Worm (Caenorhabditis elegans) whole organism, L1 larva: ENCODE measurements around the gene cwf-19L2.

Experiments
- C16A3.4 ChIP-seq: fragments of 150-350 bp; optimal IDR thresholded peaks from 2 replicates; lab custom pipeline; 2014; ENCODE audit warnings: missing biosample characterization, missing genetic modification characterization
- C34B4.2 ChIP-seq: sonication (generic microtip); optimal IDR thresholded peaks from 2 replicates; lab custom pipeline; 2017; ENCODE audit warnings: mild to moderate bottlenecking, missing genetic modification characterization, missing compliant biosample characterization
- F16B12.6 ChIP-seq: fragments of 150-350 bp; optimal IDR thresholded peaks from 2 replicates; lab custom pipeline; 2014; ENCODE audit warnings: missing biosample characterization, missing genetic modification characterization
- Y116A8C.19 ChIP-seq: sonication (generic microtip); optimal IDR thresholded peaks from 2 replicates; lab custom pipeline; 2016; ENCODE audit warnings: missing compliant biosample characterization, missing genetic modification characterization, borderline replicate concordance
- alr-1 ChIP-seq: fragments of 200-800 bp; sonication (Bioruptor generic); optimal IDR thresholded peaks from 2 replicates; lab custom pipeline; 2018; ENCODE audit warnings: borderline replicate concordance, mild to moderate bottlenecking, missing genetic modification characterization, missing compliant biosample characterization
- ama-1 ChIP-seq: fragments of 150-350 bp; optimal IDR thresholded peaks from 2 replicates; lab custom pipeline; 2014
- blmp-1 ChIP-seq: fragments of 150-350 bp; optimal IDR thresholded peaks from 2 replicates; lab custom pipeline; 2014; ENCODE audit warnings: missing biosample characterization, missing genetic modification characterization
- ceh-88 ChIP-seq: fragments of 200-800 bp; sonication (Bioruptor generic); IDR thresholded peaks from 2 replicates; pipeline ENCODE4 v1.3.6; 2022; ENCODE audit warnings: missing genetic modification characterization, missing compliant biosample characterization
- dpl-1 ChIP-seq, 3 experiments: fragments of 150-350 bp in 2 of 3; sonication (generic microtip) in 1 of 3; optimal IDR thresholded peaks; 2 replicates each; lab custom pipeline; 2014 to 2017; ENCODE audit warnings: missing biosample characterization in 3 of 3, missing genetic modification characterization in 3 of 3, missing genetic modification reagents in 3 of 3
- dsc-1 ChIP-seq: sonication (generic microtip); optimal IDR thresholded peaks from 2 replicates; lab custom pipeline; 2016; ENCODE audit warnings: mild to moderate bottlenecking, missing genetic modification characterization, missing compliant biosample characterization
- efl-1 ChIP-seq, 4 experiments: fragments of 150-350 bp; optimal IDR thresholded peaks in 3 of 4; peaks in 1 of 4; 1 replicate in 1 of 4; 2 replicates in 3 of 4; lab custom pipeline; 2014; ENCODE audit warnings: missing biosample characterization in 2 of 4, missing genetic modification characterization in 2 of 4, missing genetic modification reagents in 2 of 4
- egl-27 ChIP-seq, 2 experiments: fragments of 150-350 bp in 1 of 2; sonication (generic microtip); optimal IDR thresholded peaks; 3 replicates each; lab custom pipeline; 2017 to 2018; ENCODE audit warnings: missing biosample characterization in 2 of 2, missing genetic modification characterization in 2 of 2, missing genetic modification reagents in 2 of 2
- fkh-10 ChIP-seq: sonication (generic microtip); optimal IDR thresholded peaks from 2 replicates; lab custom pipeline; 2017; ENCODE audit warnings: missing biosample characterization, missing genetic modification reagents, missing genetic modification characterization
- fkh-8 ChIP-seq: sonication (generic microtip); optimal IDR thresholded peaks from 2 replicates; lab custom pipeline; 2016; ENCODE audit warnings: mild to moderate bottlenecking, missing genetic modification characterization, missing compliant biosample characterization
- fos-1 ChIP-seq: fragments of 150-350 bp; optimal IDR thresholded peaks from 2 replicates; lab custom pipeline; 2014; ENCODE audit warnings: missing biosample characterization, missing genetic modification characterization
- grh-1 ChIP-seq: fragments of 200-800 bp; sonication (Bioruptor generic); IDR thresholded peaks from 2 replicates; pipeline ENCODE4 v1.3.6; 2022; ENCODE audit warnings: missing genetic modification reagents, missing genetic modification characterization, missing compliant biosample characterization
- isw-1 ChIP-seq: fragments of 200-800 bp; sonication (Bioruptor generic); IDR thresholded peaks from 2 replicates; pipeline ENCODE4 v1.3.6; 2022; ENCODE audit warnings: missing genetic modification characterization, missing compliant biosample characterization
- lin-14 ChIP-seq: fragments of 200-800 bp; sonication (Bioruptor generic); optimal IDR thresholded peaks from 2 replicates; lab custom pipeline; 2018; ENCODE audit warnings: mild to moderate bottlenecking, missing genetic modification characterization, moderate library complexity, missing compliant biosample characterization
- lin-15B ChIP-seq: fragments of 150-350 bp; sonication (generic microtip); optimal IDR thresholded peaks from 3 replicates; lab custom pipeline; 2014; ENCODE audit warnings: missing biosample characterization, missing genetic modification characterization
- lin-35 ChIP-seq, 2 experiments: fragments of 150-350 bp; optimal IDR thresholded peaks; 2 replicates each; lab custom pipeline; 2014; ENCODE audit warnings: missing biosample characterization in 2 of 2, missing genetic modification characterization in 2 of 2, missing genetic modification reagents in 2 of 2
- lir-3 ChIP-seq: sonication (generic microtip); optimal IDR thresholded peaks from 2 replicates; lab custom pipeline; 2016; ENCODE audit warnings: mild to moderate bottlenecking, missing genetic modification characterization, moderate library complexity, missing compliant biosample characterization; ENCODE audit not compliant: poor library complexity
- lsy-2 ChIP-seq, 2 experiments: fragments of 150-350 bp; optimal IDR thresholded peaks; 2 replicates each; lab custom pipeline; 2014; ENCODE audit warnings: missing biosample characterization in 2 of 2, missing genetic modification characterization in 2 of 2
- mef-2 ChIP-seq: fragments of 150-350 bp; optimal IDR thresholded peaks from 2 replicates; lab custom pipeline; 2014; ENCODE audit warnings: missing biosample characterization, missing genetic modification characterization
- mep-1 ChIP-seq: fragments of 150-350 bp; optimal IDR thresholded peaks from 2 replicates; lab custom pipeline; 2014; ENCODE audit warnings: missing biosample characterization, missing genetic modification characterization
- nhr-12 ChIP-seq: sonication (generic microtip); optimal IDR thresholded peaks from 2 replicates; lab custom pipeline; 2017; ENCODE audit warnings: missing biosample characterization, missing genetic modification characterization
- nhr-19 ChIP-seq: fragments of 200-800 bp; sonication (Bioruptor generic); conservative IDR thresholded peaks from 2 replicates; pipeline ENCODE4 v1.3.6; 2022; ENCODE audit warnings: missing genetic modification characterization, missing compliant biosample characterization
- nhr-20 ChIP-seq: sonication (generic microtip); optimal IDR thresholded peaks from 2 replicates; lab custom pipeline; 2016; ENCODE audit warnings: mild to moderate bottlenecking, missing genetic modification characterization, missing compliant biosample characterization
- nhr-237 ChIP-seq: fragments of 150-350 bp; optimal IDR thresholded peaks from 2 replicates; lab custom pipeline; 2014; ENCODE audit warnings: missing biosample characterization, missing genetic modification characterization
- nhr-71 ChIP-seq: sonication (generic microtip); optimal IDR thresholded peaks from 2 replicates; lab custom pipeline; 2016; ENCODE audit warnings: mild to moderate bottlenecking, missing genetic modification characterization, moderate library complexity, missing compliant biosample characterization
- nhr-76 ChIP-seq: sonication (generic microtip); optimal IDR thresholded peaks from 2 replicates; lab custom pipeline; 2017; ENCODE audit warnings: missing biosample characterization, missing genetic modification characterization
- nhr-85 ChIP-seq: sonication (generic microtip); peaks from one replicate; lab custom pipeline; 2016; ENCODE audit warnings: missing genetic modification characterization, inconsistent platforms, missing compliant biosample characterization
- nhr-90 ChIP-seq: sonication (generic microtip); optimal IDR thresholded peaks from 2 replicates; lab custom pipeline; 2016; ENCODE audit warnings: mild to moderate bottlenecking, missing genetic modification characterization, missing compliant biosample characterization; ENCODE audit not compliant: poor library complexity
- pag-3 ChIP-seq: sonication (generic microtip); optimal IDR thresholded peaks from 2 replicates; lab custom pipeline; 2017; ENCODE audit warnings: missing genetic modification characterization, mild to moderate bottlenecking, missing compliant biosample characterization, antibody characterized with exemption, borderline replicate concordance; ENCODE audit not compliant: insufficient read depth
- rnt-1 ChIP-seq: sonication (generic microtip); optimal IDR thresholded peaks from 2 replicates; lab custom pipeline; 2016; ENCODE audit warnings: mild to moderate bottlenecking, missing genetic modification characterization, moderate library complexity, missing compliant biosample characterization
- skn-1 ChIP-seq: fragments of 150-350 bp; optimal IDR thresholded peaks from 2 replicates; lab custom pipeline; 2014; ENCODE audit warnings: missing biosample characterization, missing genetic modification characterization
- snu-23 ChIP-seq: sonication (generic microtip); optimal IDR thresholded peaks from 2 replicates; lab custom pipeline; 2016; ENCODE audit warnings: missing genetic modification characterization, missing compliant biosample characterization
- sptf-1 ChIP-seq: fragments of 150-350 bp; optimal IDR thresholded peaks from 2 replicates; lab custom pipeline; 2014; ENCODE audit warnings: missing biosample characterization, missing genetic modification characterization
- unc-130 ChIP-seq: fragments of 150-350 bp; optimal IDR thresholded peaks from 2 replicates; lab custom pipeline; 2017; ENCODE audit warnings: missing biosample characterization, missing genetic modification characterization, inconsistent platforms
- unc-30 ChIP-seq: sonication (generic microtip); optimal IDR thresholded peaks from 2 replicates; lab custom pipeline; 2017; ENCODE audit warnings: missing biosample characterization, missing genetic modification characterization
- unc-62 ChIP-seq: fragments of 150-350 bp; optimal IDR thresholded peaks from 2 replicates; lab custom pipeline; 2014; ENCODE audit warnings: missing biosample characterization, missing genetic modification reagents, missing genetic modification characterization
- zip-4 ChIP-seq: fragments of 200-800 bp; sonication (Bioruptor generic); optimal IDR thresholded peaks from 2 replicates; lab custom pipeline; 2018; ENCODE audit warnings: mild to moderate bottlenecking, missing genetic modification characterization, moderate library complexity, missing compliant biosample characterization
- ztf-11 ChIP-seq, 2 experiments: sonication (generic microtip); optimal IDR thresholded peaks; 2 replicates each; lab custom pipeline; 2016 to 2017; ENCODE audit warnings: missing genetic modification characterization in 2 of 2, missing biosample characterization in 1 of 2, missing compliant biosample characterization in 1 of 2
- ztf-4 ChIP-seq: fragments of 150-350 bp; optimal IDR thresholded peaks from 2 replicates; lab custom pipeline; 2014; ENCODE audit warnings: missing biosample characterization, missing genetic modification characterization

cwf-19L2 gene

DNA sequence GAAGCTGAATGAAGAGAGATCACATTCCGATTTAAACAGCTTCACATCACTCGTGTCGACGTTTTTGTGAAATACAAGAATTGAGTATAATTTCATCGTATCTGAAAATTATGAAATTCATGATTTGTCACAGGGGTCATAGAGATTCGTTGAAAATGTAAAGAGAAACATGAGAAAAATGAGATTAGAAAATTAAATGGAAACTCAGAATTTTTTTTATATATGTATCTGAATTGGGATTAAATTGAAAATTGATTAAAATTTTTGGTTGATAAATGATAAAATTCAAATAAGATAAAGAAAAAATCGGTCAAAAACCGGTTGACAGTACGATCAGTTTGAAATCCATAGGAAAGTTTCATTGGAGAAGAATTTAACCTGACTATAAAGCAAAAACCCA lies 5.9 kb upstream of the cwf-19L2 start, which contains the start of gene ykt-6:
TSS of gene ykt-6 (minus strand) at position 101 of the 400 bp plus-strand sequence.
- TF ChIP-seq nhr-90 (tag; lab: Kevin White, UChicago) = no peak
- no peak for TF ChIP-seq isw-1
- no peak for TF ChIP-seq grh-1 (GFP tag; lab: Robert Waterston, UW)
- no peak for TF ChIP-seq alr-1
- no peak for TF ChIP-seq efl-1 (optimal IDR thresholded peaks at IDR 0.05; lab: Kevin White, UChicago)
- TF ChIP-seq efl-1 (GFP tag; optimal IDR thresholded peaks at IDR 0.05 in 1 of 2; lab: Kevin White, UChicago) = peak in 1 of 2 experiments; percentile 88
- TF ChIP-seq ceh-88 (GFP tag; lab: Robert Waterston, UW) = no peak
- no peak for TF ChIP-seq fkh-8 (tag; lab: Kevin White, UChicago)

DNA sequence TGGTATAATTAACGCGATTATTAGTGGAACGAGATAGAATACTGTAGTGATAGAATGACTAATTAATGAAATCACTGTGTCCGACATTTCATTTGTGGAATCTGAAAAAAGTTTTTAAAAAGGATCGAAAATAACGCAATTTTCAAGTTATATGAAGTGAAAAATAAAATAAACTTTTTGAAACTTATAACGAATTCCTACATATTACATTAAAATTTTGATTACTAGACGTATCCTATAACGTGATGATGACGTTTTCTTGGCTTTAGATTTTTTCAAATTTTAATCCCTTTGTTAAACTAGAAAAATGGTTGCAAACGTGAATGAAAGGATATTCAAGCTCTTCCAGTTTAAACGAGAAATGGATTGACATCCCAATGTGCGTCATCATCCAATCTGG lies 3.0 kb upstream of the cwf-19L2 start, which contains the start of gene algn-11:
TSS of gene algn-11 (minus strand) at position 101 of the 400 bp plus-strand sequence.
- no peak for TF ChIP-seq dpl-1 (GFP tag; optimal IDR thresholded peaks at IDR 0.05; lab: Kevin White, UChicago)
- no peak for TF ChIP-seq efl-1 (optimal IDR thresholded peaks at IDR 0.05; lab: Kevin White, UChicago)
- TF ChIP-seq efl-1 (GFP tag; optimal IDR thresholded peaks at IDR 0.05 in 1 of 2; lab: Kevin White, UChicago) = no peak
- TF ChIP-seq egl-27 (tag; optimal IDR thresholded peaks at IDR 0.05; lab: Kevin White, UChicago) = no peak
- TF ChIP-seq nhr-90 (tag; lab: Kevin White, UChicago) = no peak
- no peak for TF ChIP-seq Y116A8C.19 (tag; lab: Kevin White, UChicago)
- no peak for TF ChIP-seq ztf-4 (tag; lab: Kevin White, UChicago)
- no peak for TF ChIP-seq lin-35 (GFP tag; optimal IDR thresholded peaks at IDR 0.05; lab: Kevin White, UChicago)
- TF ChIP-seq nhr-19 (GFP tag; lab: Robert Waterston, UW) = no peak
- TF ChIP-seq isw-1 = no peak
- no peak for TF ChIP-seq nhr-237 (tag; lab: Kevin White, UChicago)
- TF ChIP-seq fos-1 (tag; lab: Kevin White, UChicago) = no peak
- TF ChIP-seq ceh-88 (GFP tag; lab: Robert Waterston, UW) = no peak
- no peak for TF ChIP-seq mef-2 (tag; lab: Kevin White, UChicago)
- no peak for TF ChIP-seq nhr-20 (tag; lab: Kevin White, UChicago)
- no peak for TF ChIP-seq unc-30 (tag; lab: Kevin White, UChicago)

DNA sequence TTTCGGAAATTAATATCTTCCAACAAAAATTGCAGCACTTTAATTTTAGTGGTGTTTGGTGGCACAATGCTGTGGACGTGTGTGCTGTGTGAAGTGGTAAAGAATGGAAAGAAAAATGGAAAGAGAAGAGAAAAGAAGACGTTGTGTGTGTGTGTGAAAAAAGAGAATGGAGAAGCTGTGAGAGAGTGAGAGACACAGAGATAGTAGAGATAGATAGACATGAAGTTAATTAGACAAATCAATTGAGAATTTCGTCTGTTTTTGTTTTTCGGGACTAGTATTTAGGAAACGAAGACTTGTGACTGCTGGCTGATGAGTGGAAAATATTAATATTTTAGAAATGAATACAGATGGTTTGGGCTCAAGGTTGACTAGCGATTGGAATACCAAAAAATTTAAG lies 2.2 kb upstream of the cwf-19L2 start:
- TF ChIP-seq alr-1 = no peak
- no peak for TF ChIP-seq lin-15B (tag; lab: Kevin White, UChicago)
- TF ChIP-seq unc-62 (GFP tag; lab: Kevin White, UChicago) = no peak
- no peak for TF ChIP-seq sptf-1 (tag; lab: Kevin White, UChicago)
- no peak for TF ChIP-seq nhr-20 (tag; lab: Kevin White, UChicago)
- TF ChIP-seq lin-14 (GFP tag; lab: Kevin White, UChicago) = peak; percentile 51
- TF ChIP-seq unc-130 = no peak
- no peak for TF ChIP-seq egl-27 (tag; optimal IDR thresholded peaks at IDR 0.05; lab: Kevin White, UChicago)
- TF ChIP-seq ztf-11 (tag; optimal IDR thresholded peaks at IDR 0.05; lab: Kevin White, UChicago) = no peak
- TF ChIP-seq nhr-12 (tag; lab: Kevin White, UChicago) = no peak
- TF ChIP-seq nhr-71 (tag; lab: Kevin White, UChicago) = peak; percentile 16
- TF ChIP-seq blmp-1 (tag; lab: Kevin White, UChicago) = peak; percentile 17
- TF ChIP-seq zip-4 (GFP tag; lab: Kevin White, UChicago) = no peak
- TF ChIP-seq lsy-2 (tag; optimal IDR thresholded peaks at IDR 0.05; lab: Kevin White, UChicago) = peak in 1 of 2 experiments; percentile 4
- no peak for TF ChIP-seq pag-3 (tag; lab: Kevin White, UChicago)
- TF ChIP-seq grh-1 (GFP tag; lab: Robert Waterston, UW) = no peak
- peak; percentile 12 for TF ChIP-seq dsc-1 (tag; lab: Kevin White, UChicago)
- TF ChIP-seq snu-23 (GFP tag; lab: Kevin White, UChicago) = peak; percentile 9
- TF ChIP-seq ama-1 (lab: Kevin White, UChicago) = no peak

DNA sequence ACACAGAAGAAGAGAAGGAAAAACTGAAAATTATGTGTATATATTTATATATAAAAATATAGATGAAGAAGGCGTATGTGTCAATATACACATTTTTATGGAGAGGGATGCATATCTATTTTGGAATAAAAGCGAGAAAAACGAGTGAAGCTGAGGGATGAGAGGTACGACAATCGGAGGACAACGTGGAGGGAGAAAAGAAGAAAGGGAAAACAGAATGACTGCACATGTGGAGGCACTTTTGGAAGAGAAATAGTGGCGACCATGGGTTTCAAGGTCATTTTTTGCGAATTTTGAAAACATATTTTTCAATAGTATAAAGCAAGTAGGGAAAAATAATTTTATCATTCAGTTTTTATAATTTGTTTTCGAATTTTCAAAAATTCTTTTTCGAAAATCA lies 865 bp upstream of the cwf-19L2 start:
- TF ChIP-seq rnt-1 (tag; lab: Kevin White, UChicago) = peak; percentile 4
- peak; percentile 61 for TF ChIP-seq lin-14 (GFP tag; lab: Kevin White, UChicago)
- no peak for TF ChIP-seq nhr-85 (tag; lab: Kevin White, UChicago)
- peak; percentile 10 for TF ChIP-seq snu-23 (GFP tag; lab: Kevin White, UChicago)
- TF ChIP-seq blmp-1 (tag; lab: Kevin White, UChicago) = peak; percentile 98
- TF ChIP-seq C34B4.2 (tag; lab: Kevin White, UChicago) = no peak
- TF ChIP-seq nhr-71 (tag; lab: Kevin White, UChicago) = no peak
- TF ChIP-seq F16B12.6 (tag; lab: Kevin White, UChicago) = no peak
- TF ChIP-seq mep-1 (tag; lab: Kevin White, UChicago) = peak; percentile 69
- TF ChIP-seq skn-1 = peak; percentile 49
- peak in 1 of 3 experiments; percentile 32 for TF ChIP-seq dpl-1 (GFP tag; optimal IDR thresholded peaks at IDR 0.05; lab: Kevin White, UChicago)
- TF ChIP-seq nhr-76 = no peak
- peak in 1 of 2 experiments; percentile 5 for TF ChIP-seq efl-1 (optimal IDR thresholded peaks at IDR 0.05; lab: Kevin White, UChicago)
- no peak for TF ChIP-seq efl-1 (GFP tag; optimal IDR thresholded peaks at IDR 0.05 in 1 of 2; lab: Kevin White, UChicago)
- peak; percentile 22 for TF ChIP-seq C16A3.4 (tag; lab: Kevin White, UChicago)
- peak; percentile 22 to 33 for TF ChIP-seq lin-35 (GFP tag; optimal IDR thresholded peaks at IDR 0.05; lab: Kevin White, UChicago)
- TF ChIP-seq fkh-10 = no peak
- TF ChIP-seq lsy-2 (tag; optimal IDR thresholded peaks at IDR 0.05; lab: Kevin White, UChicago) = peak in 1 of 2 experiments; percentile 28
- TF ChIP-seq Y116A8C.19 (tag; lab: Kevin White, UChicago) = no peak
- TF ChIP-seq pag-3 (tag; lab: Kevin White, UChicago) = no peak
- TF ChIP-seq lir-3 (tag; lab: Kevin White, UChicago) = no peak
